Fruit fly (Drosophila melanogaster) whole organism, pupa: ENCODE results near the gene CG45089.

Source experiments
- CG10348 ChIP-seq: fragments of 200-800 bp; sonication (Bioruptor generic); IDR thresholded peaks from 2 replicates; pipeline ENCODE4 v1.3.6; 2022; ENCODE audit warnings: missing biosample characterization, missing genetic modification characterization
- CG12605 ChIP-seq: fragments of 200-800 bp; sonication (Bioruptor generic); IDR thresholded peaks from 2 replicates; pipeline ENCODE4 v1.3.6; 2022; ENCODE audit warnings: missing biosample characterization, missing genetic modification characterization
- CG13204 ChIP-seq: fragments of 200-800 bp; sonication (Bioruptor generic); optimal IDR thresholded peaks from 2 replicates; lab custom pipeline; 2018; ENCODE audit warnings: missing biosample characterization, mild to moderate bottlenecking, missing genetic modification characterization, moderate library complexity
- CG14655 ChIP-seq: fragments of 200-800 bp; sonication (Bioruptor generic); optimal IDR thresholded peaks from 3 replicates; lab custom pipeline; 2017; ENCODE audit warnings: mild to moderate bottlenecking, missing biosample characterization, missing genetic modification reagents, missing genetic modification characterization
- CG15710 ChIP-seq: fragments of 200-800 bp; sonication (Bioruptor generic); optimal IDR thresholded peaks from 2 replicates; lab custom pipeline; 2018; ENCODE audit warnings: missing biosample characterization, mild to moderate bottlenecking, missing genetic modification characterization, moderate library complexity
- CG17806 ChIP-seq: fragments of 200-800 bp; sonication (Bioruptor generic); optimal IDR thresholded peaks from 2 replicates; lab custom pipeline; 2018; ENCODE audit warnings: missing biosample characterization, mild to moderate bottlenecking, missing genetic modification characterization, moderate library complexity
- CG32121 ChIP-seq: fragments of 200-800 bp; sonication (Bioruptor generic); IDR thresholded peaks from 2 replicates; pipeline ENCODE4 v1.3.6; 2022; ENCODE audit warnings: missing biosample characterization, missing genetic modification characterization
- CG34367 ChIP-seq: fragments of 200-800 bp; sonication (Bioruptor generic); optimal IDR thresholded peaks from 2 replicates; lab custom pipeline; 2018; ENCODE audit warnings: missing biosample characterization, mild to moderate bottlenecking, missing genetic modification characterization
- CG4496 ChIP-seq: fragments of 200-800 bp; sonication (Bioruptor generic); IDR thresholded peaks from 3 replicates; pipeline ENCODE4 v1.3.6; 2022; ENCODE audit warnings: missing biosample characterization, missing genetic modification characterization
- CG8159 ChIP-seq: fragments of 200-800 bp; sonication (Bioruptor generic); optimal IDR thresholded peaks from 3 replicates; lab custom pipeline; 2018; ENCODE audit warnings: missing biosample characterization, mild to moderate bottlenecking, missing genetic modification characterization, moderate library complexity
- CG8301 ChIP-seq: fragments of 200-800 bp; sonication (Bioruptor generic); optimal IDR thresholded peaks from 2 replicates; lab custom pipeline; 2018; ENCODE audit warnings: missing biosample characterization, mild to moderate bottlenecking, missing genetic modification characterization
- CG9948 ChIP-seq: fragments of 200-800 bp; sonication (Bioruptor generic); optimal IDR thresholded peaks from 2 replicates; lab custom pipeline; 2018; ENCODE audit warnings: missing biosample characterization, mild to moderate bottlenecking, missing genetic modification characterization, moderate library complexity
- D1 ChIP-seq: fragments of 200-800 bp; sonication (Bioruptor generic); optimal IDR thresholded peaks from 2 replicates; lab custom pipeline; 2018; ENCODE audit warnings: missing biosample characterization, mild to moderate bottlenecking, missing genetic modification characterization, moderate library complexity
- EcR ChIP-seq: fragments of 200-800 bp; sonication (Bioruptor generic); optimal IDR thresholded peaks from 3 replicates; lab custom pipeline; 2019; ENCODE audit warnings: missing biosample characterization, missing genetic modification characterization, mild to moderate bottlenecking, moderate library complexity, missing genetic modification reagents
- Ets98B ChIP-seq: fragments of 200-800 bp; sonication (Bioruptor generic); IDR thresholded peaks from 2 replicates; pipeline ENCODE4 v1.3.6; 2022; ENCODE audit warnings: missing biosample characterization, missing genetic modification characterization
- Pif1A ChIP-seq: fragments of 200-800 bp; sonication (Bioruptor generic); optimal IDR thresholded peaks from 3 replicates; lab custom pipeline; 2016; ENCODE audit warnings: missing biosample characterization, missing genetic modification characterization
- Pif1B ChIP-seq: fragments of 200-800 bp; sonication (Bioruptor generic); optimal IDR thresholded peaks from 3 replicates; lab custom pipeline; 2016; ENCODE audit warnings: missing biosample characterization, missing genetic modification characterization
- Snoo ChIP-seq: fragments of 200-800 bp; sonication (Bioruptor generic); optimal IDR thresholded peaks from 3 replicates; lab custom pipeline; 2017; ENCODE audit warnings: missing biosample characterization, mild to moderate bottlenecking, missing genetic modification characterization, inconsistent platforms
- fd96Ca ChIP-seq: fragments of 200-800 bp; sonication (Bioruptor generic); IDR thresholded peaks from 3 replicates; pipeline ENCODE4 v1.3.6; 2022; ENCODE audit warnings: missing biosample characterization, missing genetic modification characterization
- gl ChIP-seq: fragments of 200-800 bp; sonication (Bioruptor generic); optimal IDR thresholded peaks from 2 replicates; lab custom pipeline; 2018; ENCODE audit warnings: missing biosample characterization, mild to moderate bottlenecking, missing genetic modification characterization
- rn ChIP-seq: fragments of 200-800 bp; sonication (Bioruptor generic); IDR thresholded peaks from 2 replicates; pipeline ENCODE4 v1.3.6; 2022; ENCODE audit warnings: missing biosample characterization, missing genetic modification characterization

CG45089 gene

dm6 chrX:7924913-7925312 is 31.3 kb upstream of the CG45089 start:
- TF ChIP-seq EcR (GFP tag; lab: Kevin White, UChicago) (no peak), CG8159 (tag; lab: Kevin White, UChicago) (no peak), CG17806 (tag; lab: Kevin White, UChicago) (no peak)
- TF ChIP-seq, all 21 proteins: peak for 0

- TF ChIP-seq CG10348 (no peak), CG32121 (GFP tag; lab: Robert Waterston, UW) (peak; percentile 35; the same call in 1 of the 2 replicates), CG13204 (no peak)
These were observed 29.5 kb upstream of the CG45089 start for dm6 chrX:7923063-7923462.

- TF ChIP-seq CG15710 (tag; lab: Kevin White, UChicago) (peak; percentile 62), CG9948 (peak; percentile 31), CG8301 (peak; percentile 50), CG34367 (tag; lab: Kevin White, UChicago) (peak; percentile 45), gl (tag; lab: Kevin White, UChicago) (peak; percentile 42), CG17806 (tag; lab: Kevin White, UChicago) (peak; percentile 43), CG32121 (GFP tag; lab: Robert Waterston, UW) (peak; percentile 59), D1 (no peak), Ets98B (GFP tag; lab: Robert Waterston, UW) (peak; percentile 64; the same call in 1 of the 2 replicates), Snoo (tag; lab: Kevin White, UChicago) (peak; percentile 61), CG8159 (tag; lab: Kevin White, UChicago) (no peak), CG4496 (GFP tag; lab: Robert Waterston, UW) (peak; percentile 81; the same call in 2 of the 3 replicates), CG13204 (no peak), EcR (GFP tag; lab: Kevin White, UChicago) (peak; percentile 12)
These were observed 26.6 kb upstream of the CG45089 start, which contains the start of the genes hdm and Ykt6 for dm6 chrX:7920081-7920688. hdm (minus strand) TSS chrX:7920131. Ykt6 (plus strand) TSS chrX:7920409.

dm6 chrX:7911983-7912630 is 18.5 kb upstream of the CG45089 start, which contains the start of gene snz:
snz (plus strand) TSS chrX:7912089.
- TF ChIP-seq EcR (GFP tag; lab: Kevin White, UChicago) (peak; percentile 4), CG32121 (GFP tag; lab: Robert Waterston, UW) (no peak), Ets98B (GFP tag; lab: Robert Waterston, UW) (no peak; the same call in 1 of the 2 replicates)

- TF ChIP-seq D1 (no peak), CG4496 (GFP tag; lab: Robert Waterston, UW) (0 out of 3 replicates have a peak, but pooled peaks have one; percentile 23)
- TF ChIP-seq, all 21 proteins: peak for 1
These were observed 15.9 kb upstream of the CG45089 start for dm6 chrX:7909482-7909881.

- TF ChIP-seq CG34367 (tag; lab: Kevin White, UChicago) (no peak), CG4496 (GFP tag; lab: Robert Waterston, UW) (no peak), CG10348 (no peak), fd96Ca (GFP tag; lab: Robert Waterston, UW) (no peak), rn (GFP tag; lab: Robert Waterston, UW) (no peak), gl (tag; lab: Kevin White, UChicago) (no peak), Snoo (tag; lab: Kevin White, UChicago) (no peak), EcR (GFP tag; lab: Kevin White, UChicago) (no peak), Pif1B (GFP tag; lab: Kevin White, UChicago) (no peak), CG17806 (tag; lab: Kevin White, UChicago) (no peak), Ets98B (GFP tag; lab: Robert Waterston, UW) (no peak), CG9948 (no peak), CG12605 (GFP tag; lab: Robert Waterston, UW) (no peak), CG13204 (no peak), CG8301 (no peak), CG15710 (tag; lab: Kevin White, UChicago) (no peak), CG32121 (GFP tag; lab: Robert Waterston, UW) (no peak), CG8159 (tag; lab: Kevin White, UChicago) (no peak)
These were observed 15.4 kb upstream of the CG45089 start for dm6 chrX:7909069-7909389.

- TF ChIP-seq CG8301 = peak; percentile 79
- peak; percentile 66 for TF ChIP-seq CG12605 (GFP tag; lab: Robert Waterston, UW)
- peak; percentile 72 for TF ChIP-seq Pif1B (GFP tag; lab: Kevin White, UChicago)
- no peak for TF ChIP-seq rn (GFP tag; lab: Robert Waterston, UW)
- peak; percentile 90 for TF ChIP-seq fd96Ca (GFP tag; lab: Robert Waterston, UW)
- TF ChIP-seq CG15710 (tag; lab: Kevin White, UChicago) = peak; percentile 79
- TF ChIP-seq CG4496 (GFP tag; lab: Robert Waterston, UW) = peak; percentile 91
- TF ChIP-seq CG34367 (tag; lab: Kevin White, UChicago) = peak; percentile 75
- no peak for TF ChIP-seq CG13204
- no peak for TF ChIP-seq Pif1A (GFP tag; lab: Kevin White, UChicago)
- TF ChIP-seq gl (tag; lab: Kevin White, UChicago) = peak; percentile 59
- TF ChIP-seq CG32121 (GFP tag; lab: Robert Waterston, UW) = peak; percentile 89
- TF ChIP-seq EcR (GFP tag; lab: Kevin White, UChicago) = peak; percentile 76
- TF ChIP-seq CG9948 = peak; percentile 70
- peak; percentile 83 for TF ChIP-seq CG8159 (tag; lab: Kevin White, UChicago)
- TF ChIP-seq CG10348 = 0 out of 2 replicates have a peak, but pooled peaks have one; percentile 31
- TF ChIP-seq CG14655 = peak; percentile 85
- TF ChIP-seq Ets98B (GFP tag; lab: Robert Waterston, UW) = peak; percentile 85
- peak; percentile 56 for TF ChIP-seq Snoo (tag; lab: Kevin White, UChicago)
- no peak for TF ChIP-seq D1
- peak; percentile 74 for TF ChIP-seq CG17806 (tag; lab: Kevin White, UChicago)
These were observed 14.9 kb upstream of the CG45089 start, which contains the start of the genes dpr14 and spidey for dm6 chrX:7908239-7909068. dpr14 (minus strand) TSS chrX:7908286. spidey (plus strand) TSS chrX:7908931.
